Worm (Caenorhabditis elegans): ENCODE data around the gene F55B11.4.

F55B11.4 gene

ce11 chrIV:14417128-14417527 is 13.6 kb downstream of the F55B11.4 start, which contains the start of gene F55B11.6:
TSS of gene F55B11.6 (minus strand) at chrIV:14417228.
- no peak for TF ChIP-seq dao-5 (tag; optimal IDR thresholded peaks at IDR 0.05)
- no peak for TF ChIP-seq him-1 (tag; optimal IDR thresholded peaks at IDR 0.05)
- no peak for TF ChIP-seq W03F9.2 (tag; optimal IDR thresholded peaks at IDR 0.05)

DNA sequence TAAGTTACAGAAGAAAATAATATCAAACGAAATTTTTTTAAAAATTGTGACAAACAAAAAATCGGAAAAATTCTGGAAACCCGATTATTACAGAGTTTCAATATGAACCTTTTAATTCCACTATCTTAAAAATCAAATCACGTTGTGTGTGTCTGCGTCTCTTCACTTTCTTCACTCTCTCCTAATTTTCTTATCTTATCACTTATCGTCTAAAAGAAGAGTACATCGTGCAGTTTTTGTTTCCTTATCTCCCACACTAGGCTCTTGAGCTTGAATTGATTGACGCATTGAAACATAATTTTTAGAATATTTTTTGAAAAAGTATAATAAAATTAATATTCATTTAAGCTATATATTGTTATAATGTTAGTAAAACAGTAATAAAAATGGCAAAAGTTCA is 16.5 kb downstream of the F55B11.4 start:
- TF ChIP-seq him-1 (tag; optimal IDR thresholded peaks at IDR 0.05) (no peak), W03F9.2 (tag; optimal IDR thresholded peaks at IDR 0.05) (no peak), dao-5 (tag; optimal IDR thresholded peaks at IDR 0.05) (no peak)

ce11 chrIV:14413386-14413785 is 17.3 kb downstream of the F55B11.4 start:
- TF ChIP-seq W03F9.2 (tag; optimal IDR thresholded peaks at IDR 0.05) = no peak
- no peak for TF ChIP-seq dao-5 (tag; optimal IDR thresholded peaks at IDR 0.05)
- TF ChIP-seq him-1 (tag; optimal IDR thresholded peaks at IDR 0.05) = no peak

DNA sequence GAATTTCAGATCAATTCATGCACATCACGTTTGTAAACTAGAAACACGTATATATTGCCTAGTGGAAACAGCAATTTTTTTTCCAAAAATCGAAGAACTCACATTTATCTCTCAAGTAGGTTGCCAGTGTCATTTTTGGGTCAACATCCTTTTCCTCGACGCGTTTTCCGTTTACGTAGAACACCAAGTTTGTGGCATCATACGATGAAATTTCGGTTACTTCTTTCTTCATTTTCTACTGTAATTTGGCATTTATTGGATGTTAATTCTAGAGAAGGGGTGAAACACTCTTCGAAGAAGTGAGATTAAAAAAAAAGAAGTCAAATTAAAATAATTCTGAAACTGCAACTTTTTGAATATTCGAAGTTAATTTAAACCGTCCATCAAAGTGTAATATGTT is 18.1 kb downstream of the F55B11.4 start, which contains the start of gene xdh-1:
xdh-1 (minus strand) TSS at position 240 of the 400 bp plus-strand sequence.
- TF ChIP-seq him-1 (tag; optimal IDR thresholded peaks at IDR 0.05) (no peak), dao-5 (tag; optimal IDR thresholded peaks at IDR 0.05) (no peak), W03F9.2 (tag; optimal IDR thresholded peaks at IDR 0.05) (no peak)

DNA sequence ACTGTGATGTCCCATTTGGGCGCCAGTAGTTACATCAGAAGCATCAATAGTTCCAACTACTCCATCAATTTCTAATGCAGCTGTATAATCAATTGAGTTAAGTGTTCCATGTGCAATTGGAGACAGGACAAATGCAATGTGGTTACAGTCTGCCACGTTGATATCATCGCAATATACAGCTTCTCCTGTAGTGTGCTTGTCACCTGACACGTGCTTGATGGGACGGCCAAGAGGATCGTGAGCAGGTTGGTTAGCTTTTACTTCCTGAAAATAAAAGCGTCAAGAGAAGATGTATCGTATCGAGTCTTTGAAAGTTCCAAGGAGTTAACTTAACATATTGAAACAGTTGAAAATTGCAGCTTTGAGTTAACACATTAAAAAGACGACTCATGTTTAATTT is 22.2 kb downstream of the F55B11.4 start:
- no peak for TF ChIP-seq him-1 (tag; optimal IDR thresholded peaks at IDR 0.05)
- TF ChIP-seq dao-5 (tag; optimal IDR thresholded peaks at IDR 0.05) = no peak
- no peak for TF ChIP-seq W03F9.2 (tag; optimal IDR thresholded peaks at IDR 0.05)

- TF ChIP-seq him-1 (tag; optimal IDR thresholded peaks at IDR 0.05) (no peak), W03F9.2 (tag; optimal IDR thresholded peaks at IDR 0.05) (no peak), dao-5 (tag; optimal IDR thresholded peaks at IDR 0.05) (no peak)
Observed at ce11 chrIV:14395531-14395930, 35.2 kb downstream of the F55B11.4 start.

DNA sequence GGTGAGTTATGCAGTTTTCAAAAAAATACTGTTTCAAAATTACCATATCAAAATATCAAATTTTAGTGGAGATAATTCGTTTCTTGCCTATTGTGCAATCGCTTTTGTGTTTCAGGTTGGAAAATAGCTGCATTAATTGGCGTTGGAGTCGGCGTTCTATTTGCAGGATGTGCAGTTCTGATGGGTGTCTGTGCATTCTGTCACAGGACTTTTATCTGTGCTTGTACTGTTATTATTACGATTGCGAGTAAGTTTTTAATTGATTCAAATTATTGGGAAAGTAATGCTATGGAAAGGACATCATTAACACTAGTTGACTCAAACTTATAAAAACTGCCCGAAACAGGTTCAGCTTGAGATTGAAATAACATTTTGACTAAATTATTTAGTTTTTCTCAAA is 35.9 kb downstream of the F55B11.4 start:
- TF ChIP-seq dao-5 (tag; optimal IDR thresholded peaks at IDR 0.05) (no peak), W03F9.2 (tag; optimal IDR thresholded peaks at IDR 0.05) (no peak), him-1 (tag; optimal IDR thresholded peaks at IDR 0.05) (no peak)

- TF ChIP-seq dao-5 (tag; optimal IDR thresholded peaks at IDR 0.05) = no peak
Observed at ce11 chrIV:14393838-14394237, 36.9 kb downstream of the F55B11.4 start, which contains the start of gene clc-8. TSS of gene clc-8 (plus strand) at chrIV:14394138.

- TF ChIP-seq W03F9.2 (tag; optimal IDR thresholded peaks at IDR 0.05) (no peak), him-1 (tag; optimal IDR thresholded peaks at IDR 0.05) (no peak), dao-5 (tag; optimal IDR thresholded peaks at IDR 0.05) (no peak)
Observed at ce11 chrIV:14391746-14392145, 39.0 kb downstream of the F55B11.4 start.

DNA sequence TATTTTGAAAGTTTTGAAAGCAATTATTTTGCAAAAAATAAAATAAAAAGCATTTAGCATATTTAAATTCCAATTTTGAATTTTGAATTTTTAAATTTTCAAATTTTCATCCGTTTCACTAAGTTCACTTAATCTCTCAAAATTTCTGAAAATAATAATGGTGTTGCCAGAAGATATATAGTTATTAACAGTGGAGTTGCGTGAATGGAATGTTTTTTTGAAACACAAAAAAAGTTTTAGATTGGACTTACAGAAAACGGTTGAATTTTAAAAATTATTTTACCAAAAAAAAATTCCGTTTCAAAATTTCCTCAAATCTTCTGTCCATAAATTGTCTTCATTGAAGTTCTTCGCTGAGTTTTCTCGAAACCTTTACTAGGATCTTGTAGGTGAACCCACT is 39.5 kb downstream of the F55B11.4 start:
- TF ChIP-seq W03F9.2 (tag; optimal IDR thresholded peaks at IDR 0.05) = no peak
- no peak for TF ChIP-seq him-1 (tag; optimal IDR thresholded peaks at IDR 0.05)
- no peak for TF ChIP-seq dao-5 (tag; optimal IDR thresholded peaks at IDR 0.05)

DNA sequence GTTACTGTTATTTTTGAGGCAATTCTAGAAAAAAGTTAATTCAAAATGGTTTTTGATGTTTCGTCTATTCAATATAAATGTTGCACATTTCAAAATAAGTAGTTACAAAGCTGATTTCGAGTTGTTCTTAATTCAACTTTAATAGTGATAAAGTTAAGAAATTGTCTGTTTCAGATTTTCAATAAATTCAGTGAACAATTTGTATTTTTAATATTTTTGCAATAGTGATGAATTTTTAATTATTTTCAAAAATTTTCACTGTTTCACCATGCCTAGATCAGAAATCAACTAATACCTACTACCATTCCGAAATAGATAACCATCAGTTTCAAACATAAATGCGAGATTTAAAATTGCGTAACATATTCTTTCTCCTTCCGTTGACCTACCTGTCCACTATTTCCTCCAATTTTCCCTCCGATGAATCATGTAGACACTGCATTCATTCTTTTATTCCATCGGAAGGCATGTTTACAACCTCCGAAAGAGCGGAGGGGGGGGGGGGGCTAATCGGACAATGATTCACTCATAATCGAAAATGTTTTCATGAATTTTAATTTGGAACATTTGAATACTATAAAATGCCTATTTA is 40.6 kb downstream of the F55B11.4 start:
- TF ChIP-seq dao-5 (tag; optimal IDR thresholded peaks at IDR 0.05) (no peak), W03F9.2 (tag; optimal IDR thresholded peaks at IDR 0.05) (no peak), him-1 (tag; optimal IDR thresholded peaks at IDR 0.05) (no peak)

DNA sequence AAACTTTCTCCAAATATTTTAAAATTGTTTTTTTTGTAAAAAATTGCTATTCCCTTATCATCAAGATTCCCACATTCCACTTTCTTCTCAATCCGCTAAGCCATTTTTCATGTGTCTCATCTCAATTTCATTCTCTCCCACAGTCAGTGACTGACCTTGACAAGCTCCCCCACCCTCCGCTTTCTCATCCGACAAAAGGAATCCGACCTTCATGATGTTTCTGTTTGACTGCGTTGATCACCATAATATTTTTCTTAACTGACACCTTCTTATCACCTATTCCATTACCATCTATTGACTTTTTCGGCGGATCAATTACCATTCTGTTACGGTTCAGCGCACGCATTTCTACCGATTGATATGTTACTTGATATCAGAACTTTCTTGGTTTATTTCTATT is 41.6 kb downstream of the F55B11.4 start:
- TF ChIP-seq him-1 (tag; optimal IDR thresholded peaks at IDR 0.05) (no peak), W03F9.2 (tag; optimal IDR thresholded peaks at IDR 0.05) (no peak), dao-5 (tag; optimal IDR thresholded peaks at IDR 0.05) (no peak)

- no peak for TF ChIP-seq W03F9.2 (tag; optimal IDR thresholded peaks at IDR 0.05)
- TF ChIP-seq him-1 (tag; optimal IDR thresholded peaks at IDR 0.05) = no peak
- no peak for TF ChIP-seq dao-5 (tag; optimal IDR thresholded peaks at IDR 0.05)
Observed at ce11 chrIV:14387766-14388553, 42.8 kb downstream of the F55B11.4 start.

ce11 chrIV:14385140-14385539 is 45.6 kb downstream of the F55B11.4 start:
- no peak for TF ChIP-seq him-1 (tag; optimal IDR thresholded peaks at IDR 0.05)
- no peak for TF ChIP-seq W03F9.2 (tag; optimal IDR thresholded peaks at IDR 0.05)
- TF ChIP-seq dao-5 (tag; optimal IDR thresholded peaks at IDR 0.05) = no peak
